Worm (Caenorhabditis elegans) whole organism, L1 larva: ENCODE data around the gene Y62H9A.16.

Experiments
- ceh-82 ChIP-seq, 3 experiments: fragments of 150-350 bp in 1 of 3; sonication (generic microtip) in 2 of 3; optimal IDR thresholded peaks; 2 replicates each; lab custom pipeline; 2014 to 2017; ENCODE audit warnings: missing biosample characterization in 3 of 3, missing genetic modification characterization in 3 of 3
- dsc-1 ChIP-seq: sonication (generic microtip); optimal IDR thresholded peaks from 2 replicates; lab custom pipeline; 2016; ENCODE audit warnings: mild to moderate bottlenecking, missing genetic modification characterization, missing compliant biosample characterization
- efl-1 ChIP-seq, 4 experiments: fragments of 150-350 bp; optimal IDR thresholded peaks in 3 of 4; peaks in 1 of 4; 1 replicate in 1 of 4; 2 replicates in 3 of 4; lab custom pipeline; 2014; ENCODE audit warnings: missing biosample characterization in 2 of 4, missing genetic modification characterization in 2 of 4, missing genetic modification reagents in 2 of 4
- fkh-10 ChIP-seq: sonication (generic microtip); optimal IDR thresholded peaks from 2 replicates; lab custom pipeline; 2017; ENCODE audit warnings: missing biosample characterization, missing genetic modification reagents, missing genetic modification characterization
- lin-39 ChIP-seq: fragments of 150-350 bp; optimal IDR thresholded peaks from 2 replicates; lab custom pipeline; 2014; ENCODE audit warnings: missing biosample characterization, missing genetic modification reagents, missing genetic modification characterization
- nhr-28 ChIP-seq: fragments of 150-350 bp; optimal IDR thresholded peaks from 2 replicates; lab custom pipeline; 2014; ENCODE audit warnings: missing biosample characterization, missing genetic modification characterization
- nhr-76 ChIP-seq: sonication (generic microtip); optimal IDR thresholded peaks from 2 replicates; lab custom pipeline; 2017; ENCODE audit warnings: missing biosample characterization, missing genetic modification characterization
- snpc-4 ChIP-seq: fragments of 150-350 bp; optimal IDR thresholded peaks from 2 replicates; lab custom pipeline; 2014; ENCODE audit warnings: missing biosample characterization, missing genetic modification characterization
- unc-62 ChIP-seq: fragments of 150-350 bp; optimal IDR thresholded peaks from 2 replicates; lab custom pipeline; 2014; ENCODE audit warnings: missing biosample characterization, missing genetic modification reagents, missing genetic modification characterization

- TF ChIP-seq snpc-4 (tag; lab: Kevin White, UChicago) (no peak), dsc-1 (tag; lab: Kevin White, UChicago) (no peak), unc-62 (no peak), fkh-10 (no peak), lin-39 (tag; lab: Kevin White, UChicago) (no peak), nhr-28 (tag; lab: Kevin White, UChicago) (no peak), nhr-76 (tag; lab: Kevin White, UChicago) (no peak), ceh-82 (tag; optimal IDR thresholded peaks at IDR 0.05; lab: Kevin White, UChicago) (no peak), efl-1 (optimal IDR thresholded peaks at IDR 0.05; lab: Kevin White, UChicago) (no peak), efl-1 (GFP tag; optimal IDR thresholded peaks at IDR 0.05 in 1 of 2; lab: Kevin White, UChicago) (no peak)
Observed at ce11 chrX:11962050-11962788, 44.1 kb downstream of the Y62H9A.16 start.
